Fruit fly (Drosophila melanogaster) whole organism, embryonic: ENCODE results near the gene CG9107.

ENCODE experiments used
- Abd-B ChIP-seq: fragments of 200-800 bp; sonication (Bioruptor generic); optimal IDR thresholded peaks from 2 replicates; lab custom pipeline; 2018; ENCODE audit warnings: missing biosample characterization, mild to moderate bottlenecking, missing genetic modification characterization, moderate library complexity
- Aef1 ChIP-seq: fragments of 200-800 bp; sonication (Bioruptor generic); IDR thresholded peaks from 3 replicates; pipeline ENCODE4 v1.3.6; 2022; ENCODE audit warnings: missing biosample characterization, missing genetic modification characterization
- Blimp-1 ChIP-seq: fragments of 200-800 bp; sonication (Bioruptor generic); optimal IDR thresholded peaks from 3 replicates; lab custom pipeline; 2018; ENCODE audit warnings: missing biosample characterization, missing genetic modification characterization, mild to moderate bottlenecking, moderate library complexity, missing genetic modification reagents
- CG10462 ChIP-seq: fragments of 200-800 bp; sonication (Bioruptor generic); optimal IDR thresholded peaks from 2 replicates; lab custom pipeline; 2016; ENCODE audit warnings: missing biosample characterization, missing genetic modification characterization
- CG10979 ChIP-seq: fragments of 200-800 bp; sonication (Bioruptor generic); optimal IDR thresholded peaks from 2 replicates; lab custom pipeline; 2018; ENCODE audit warnings: missing biosample characterization, mild to moderate bottlenecking, missing genetic modification characterization, moderate library complexity
- CG13296 ChIP-seq: fragments of 200-800 bp; sonication (Bioruptor generic); optimal IDR thresholded peaks from 3 replicates; lab custom pipeline; 2018; ENCODE audit warnings: missing biosample characterization, mild to moderate bottlenecking, missing genetic modification characterization
- CG13424 ChIP-seq: fragments of 200-800 bp; sonication (Bioruptor generic); optimal IDR thresholded peaks from 2 replicates; lab custom pipeline; 2019; ENCODE audit warnings: missing biosample characterization, mild to moderate bottlenecking, missing genetic modification characterization, moderate library complexity
- CG14050 ChIP-seq: fragments of 200-800 bp; sonication (Bioruptor generic); IDR thresholded peaks from 3 replicates; pipeline ENCODE4 v1.3.6; 2022; ENCODE audit warnings: missing biosample characterization, missing genetic modification characterization
- CG1647 ChIP-seq: fragments of 200-800 bp; sonication (Bioruptor generic); optimal IDR thresholded peaks from 3 replicates; lab custom pipeline; 2016; ENCODE audit warnings: missing biosample characterization, missing genetic modification characterization
- CG17186 ChIP-seq: fragments of 200-800 bp; sonication (Bioruptor generic); optimal IDR thresholded peaks from 3 replicates; lab custom pipeline; 2017; ENCODE audit warnings: missing biosample characterization, missing genetic modification reagents, missing genetic modification characterization
- CG17385 ChIP-seq: fragments of 200-800 bp; sonication (Bioruptor generic); optimal IDR thresholded peaks from 3 replicates; lab custom pipeline; 2018; ENCODE audit warnings: missing biosample characterization, mild to moderate bottlenecking, missing genetic modification characterization
- CG2678 ChIP-seq: fragments of 200-800 bp; sonication (Bioruptor generic); optimal IDR thresholded peaks from 3 replicates; lab custom pipeline; 2019; ENCODE audit warnings: missing biosample characterization, mild to moderate bottlenecking, missing genetic modification characterization, moderate library complexity
- CG2712 ChIP-seq: fragments of 200-800 bp; optimal IDR thresholded peaks from 3 replicates; lab custom pipeline; 2019; ENCODE audit warnings: missing biosample characterization, mild to moderate bottlenecking, missing genetic modification characterization, moderate library complexity
- CG3281 ChIP-seq: fragments of 200-800 bp; sonication (Bioruptor generic); optimal IDR thresholded peaks from 3 replicates; lab custom pipeline; 2017; ENCODE audit warnings: missing biosample characterization, mild to moderate bottlenecking, missing genetic modification characterization
- CG34376 ChIP-seq: fragments of 200-800 bp; sonication (Bioruptor generic); optimal IDR thresholded peaks from 2 replicates; lab custom pipeline; 2018; ENCODE audit warnings: missing biosample characterization, mild to moderate bottlenecking, missing genetic modification characterization
- CG34422 ChIP-seq: fragments of 200-800 bp; sonication (Bioruptor generic); IDR thresholded peaks from 3 replicates; pipeline ENCODE4 v1.3.6; 2022; ENCODE audit warnings: missing biosample characterization, missing genetic modification characterization
- CG8924 ChIP-seq: fragments of 200-800 bp; optimal IDR thresholded peaks from 3 replicates; lab custom pipeline; 2019; ENCODE audit warnings: missing biosample characterization, mild to moderate bottlenecking, missing genetic modification characterization, moderate library complexity
- CG8944 ChIP-seq: fragments of 200-800 bp; sonication (Bioruptor generic); optimal IDR thresholded peaks from 3 replicates; lab custom pipeline; 2016; ENCODE audit warnings: missing biosample characterization, missing genetic modification characterization
- CG9215 ChIP-seq: fragments of 200-800 bp; sonication (Bioruptor generic); IDR thresholded peaks from 2 replicates; pipeline ENCODE4 v1.3.6; 2022; ENCODE audit warnings: missing biosample characterization, missing genetic modification characterization
- D19A ChIP-seq: fragments of 200-800 bp; optimal IDR thresholded peaks from 3 replicates; lab custom pipeline; 2019; ENCODE audit warnings: missing biosample characterization, mild to moderate bottlenecking, missing genetic modification characterization, moderate library complexity
- Dbx ChIP-seq: fragments of 200-800 bp; sonication (Bioruptor generic); IDR thresholded peaks from 3 replicates; pipeline ENCODE4 v1.3.6; 2022; ENCODE audit warnings: missing biosample characterization, missing genetic modification characterization
- Dip2 ChIP-seq: fragments of 200-800 bp; sonication (Bioruptor generic); IDR thresholded peaks from 2 replicates; pipeline ENCODE4 v1.3.6; 2022; ENCODE audit warnings: missing biosample characterization, missing genetic modification characterization
- Hmx ChIP-seq: fragments of 200-800 bp; sonication (Bioruptor generic); optimal IDR thresholded peaks from 2 replicates; lab custom pipeline; 2016; ENCODE audit warnings: missing biosample characterization, missing genetic modification characterization
- Hr51 ChIP-seq, 2 experiments: fragments of 200-800 bp; sonication (Bioruptor generic); optimal IDR thresholded peaks; 2 replicates in 1 of 2; 3 replicates in 1 of 2; lab custom pipeline; 2016 to 2018; ENCODE audit warnings: missing biosample characterization in 2 of 2, missing genetic modification characterization in 2 of 2, mild to moderate bottlenecking in 1 of 2, moderate library complexity in 1 of 2
- Jarid2 ChIP-seq: fragments of 200-800 bp; sonication (Bioruptor generic); optimal IDR thresholded peaks from 3 replicates; lab custom pipeline; 2017; ENCODE audit warnings: mild to moderate bottlenecking, missing biosample characterization, missing genetic modification reagents, missing genetic modification characterization
- Sox100B ChIP-seq: fragments of 200-800 bp; sonication (Bioruptor generic); optimal IDR thresholded peaks from 3 replicates; lab custom pipeline; 2018; ENCODE audit warnings: missing biosample characterization, mild to moderate bottlenecking, missing genetic modification characterization
- YL-1 ChIP-seq: fragments of 200-800 bp; sonication (Bioruptor generic); optimal IDR thresholded peaks from 3 replicates; lab custom pipeline; 2017; ENCODE audit warnings: missing biosample characterization, mild to moderate bottlenecking, missing genetic modification characterization
- br ChIP-seq: fragments of >200 bp; optimal IDR thresholded peaks from 2 replicates; lab custom pipeline; 2017
- caup ChIP-seq: fragments of 200-800 bp; sonication (Bioruptor generic); optimal IDR thresholded peaks from 3 replicates; lab custom pipeline; 2017; ENCODE audit warnings: missing biosample characterization, mild to moderate bottlenecking, missing genetic modification characterization, moderate library complexity; ENCODE audit not compliant: severe bottlenecking
- cwo ChIP-seq: fragments of 200-800 bp; sonication (Bioruptor generic); optimal IDR thresholded peaks from 3 replicates; lab custom pipeline; 2017; ENCODE audit warnings: missing biosample characterization, missing genetic modification characterization, mild to moderate bottlenecking, moderate library complexity, missing genetic modification reagents
- da ChIP-seq: fragments of 200-800 bp; sonication (Bioruptor generic); optimal IDR thresholded peaks from 2 replicates; lab custom pipeline; 2016; ENCODE audit warnings: missing biosample characterization, missing genetic modification characterization
- danr ChIP-seq: fragments of 200-800 bp; sonication (Bioruptor generic); IDR thresholded peaks from 2 replicates; pipeline ENCODE4 v1.3.6; 2022; ENCODE audit warnings: missing biosample characterization, missing genetic modification characterization
- dm ChIP-seq: fragments of 200-800 bp; sonication (Bioruptor generic); optimal IDR thresholded peaks from 3 replicates; lab custom pipeline; 2016; ENCODE audit warnings: missing biosample characterization, missing genetic modification characterization
- dmrt99B ChIP-seq: fragments of 200-800 bp; sonication (Bioruptor generic); optimal IDR thresholded peaks from 2 replicates; lab custom pipeline; 2018; ENCODE audit warnings: missing biosample characterization, mild to moderate bottlenecking, missing genetic modification characterization, moderate library complexity
- ftz-f1 ChIP-seq: fragments of 200-800 bp; sonication (Bioruptor generic); optimal IDR thresholded peaks from 2 replicates; lab custom pipeline; 2016; ENCODE audit warnings: missing biosample characterization, missing genetic modification characterization
- grau ChIP-seq: fragments of 200-800 bp; optimal IDR thresholded peaks from 3 replicates; lab custom pipeline; 2019; ENCODE audit warnings: missing biosample characterization, mild to moderate bottlenecking, missing genetic modification characterization, moderate library complexity
- gro ChIP-seq: fragments of 200-800 bp; sonication (Bioruptor generic); optimal IDR thresholded peaks from 2 replicates; lab custom pipeline; 2016; ENCODE audit warnings: missing biosample characterization, missing genetic modification characterization
- luna ChIP-seq: fragments of 200-800 bp; sonication (Bioruptor generic); optimal IDR thresholded peaks from 2 replicates; lab custom pipeline; 2016; ENCODE audit warnings: missing biosample characterization, missing genetic modification characterization
- onecut ChIP-seq: fragments of 200-800 bp; sonication (Bioruptor generic); IDR thresholded peaks from 2 replicates; pipeline ENCODE4 v1.3.6; 2022; ENCODE audit warnings: missing biosample characterization, missing genetic modification characterization
- org-1 ChIP-seq: fragments of 200-800 bp; sonication (Bioruptor generic); optimal IDR thresholded peaks from 2 replicates; lab custom pipeline; 2017; ENCODE audit warnings: missing biosample characterization, missing genetic modification characterization
- pros ChIP-seq: fragments of 200-800 bp; sonication (Bioruptor generic); optimal IDR thresholded peaks from 3 replicates; lab custom pipeline; 2019; ENCODE audit warnings: missing biosample characterization, mild to moderate bottlenecking, missing genetic modification characterization, moderate library complexity
- pum ChIP-seq: fragments of 200-800 bp; sonication (Bioruptor generic); optimal IDR thresholded peaks from 2 replicates; lab custom pipeline; 2016; ENCODE audit warnings: missing biosample characterization, missing genetic modification characterization
- pzg ChIP-seq: fragments of 200-800 bp; sonication (Bioruptor generic); optimal IDR thresholded peaks from 3 replicates; lab custom pipeline; 2018; ENCODE audit warnings: missing biosample characterization, mild to moderate bottlenecking, missing genetic modification characterization, moderate library complexity
- run ChIP-seq: fragments of 200-800 bp; sonication (Bioruptor generic); optimal IDR thresholded peaks from 3 replicates; lab custom pipeline; 2018; ENCODE audit warnings: missing biosample characterization, mild to moderate bottlenecking, missing genetic modification characterization
- sens ChIP-seq: fragments of 200-800 bp; sonication (Bioruptor generic); peaks from one replicate; lab custom pipeline; 2016; ENCODE audit warnings: missing biosample characterization, missing genetic modification characterization
- sens-2 ChIP-seq: fragments of 200-800 bp; sonication (Bioruptor generic); IDR thresholded peaks from 2 replicates; pipeline ENCODE4 v1.3.6; 2022; ENCODE audit warnings: missing biosample characterization, missing genetic modification characterization
- tio ChIP-seq: fragments of 200-800 bp; sonication (Bioruptor generic); optimal IDR thresholded peaks from 2 replicates; lab custom pipeline; 2017; ENCODE audit warnings: missing biosample characterization, missing genetic modification characterization, inconsistent platforms
- vnd ChIP-seq: fragments of 200-800 bp; sonication (Bioruptor generic); IDR thresholded peaks from 3 replicates; pipeline ENCODE4 v1.3.6; 2022; ENCODE audit warnings: missing biosample characterization, missing genetic modification characterization; ENCODE audit not compliant: partially characterized antibody
- vvl ChIP-seq: fragments of 200-800 bp; sonication (Bioruptor generic); IDR thresholded peaks from 2 replicates; pipeline ENCODE4 v1.3.6; 2022; ENCODE audit warnings: missing biosample characterization, missing genetic modification characterization
- wor ChIP-seq: fragments of 200-800 bp; sonication (Bioruptor generic); IDR thresholded peaks from 2 replicates; pipeline ENCODE4 v1.3.6; 2022; ENCODE audit warnings: missing biosample characterization, missing genetic modification characterization

The CG9107 gene

dm6 chr2L:6062382-6063082, 38.2 kb upstream of the CG9107 start, which contains the start of the genes ND-51 and CG13994 (continued):
- peak; percentile 94 for TF ChIP-seq Abd-B
- peak; percentile 89 for TF ChIP-seq vvl
- TF ChIP-seq vnd (GFP tag; lab: Robert Waterston, UW): no peak
- TF ChIP-seq YL-1: peak; percentile 91
- TF ChIP-seq CG14050: peak; percentile 64
- peak; percentile 78 for TF ChIP-seq CG8924
- TF ChIP-seq pros: no peak
- peak; percentile 70 for TF ChIP-seq CG8944 (GFP tag; lab: Kevin White, UChicago)
- TF ChIP-seq CG1647 (GFP tag; lab: Kevin White, UChicago): peak; percentile 83
- TF ChIP-seq CG17385 (GFP tag; lab: Kevin White, UChicago): peak; percentile 60
- TF ChIP-seq pzg (GFP tag; lab: Kevin White, UChicago): peak; percentile 81
- peak; percentile 80 for TF ChIP-seq CG13296 (GFP tag; lab: Kevin White, UChicago)
- no peak for TF ChIP-seq Dip2 (GFP tag; lab: Robert Waterston, UW)
- TF ChIP-seq run: peak; percentile 58
- no peak for TF ChIP-seq Jarid2 (GFP tag; lab: Kevin White, UChicago)
- peak; percentile 76 for TF ChIP-seq CG17186
- no peak for TF ChIP-seq Sox100B (GFP tag; lab: Kevin White, UChicago)
- peak; percentile 70 for TF ChIP-seq cwo (GFP tag; lab: Kevin White, UChicago)
- no peak for TF ChIP-seq dmrt99B
- TF ChIP-seq da: peak; percentile 76
- peak; percentile 87 for TF ChIP-seq Dbx (GFP tag; lab: Robert Waterston, UW)
- TF ChIP-seq CG10979 (tag; lab: Kevin White, UChicago): peak; percentile 76
- peak; percentile 90 for TF ChIP-seq pum (GFP tag; lab: Kevin White, UChicago)
- peak; percentile 80 for TF ChIP-seq CG3281 (GFP tag; lab: Kevin White, UChicago)
- peak; percentile 85 for TF ChIP-seq caup
- peak; percentile 89 for TF ChIP-seq CG2712 (tag; lab: Kevin White, UChicago)
- TF ChIP-seq CG13424 (tag; lab: Kevin White, UChicago): peak; percentile 82
- no peak for TF ChIP-seq danr (GFP tag; lab: Robert Waterston, UW)
- peak; percentile 86 for TF ChIP-seq CG34422 (GFP tag; lab: Robert Waterston, UW)
- TF ChIP-seq CG2678 (tag; lab: Kevin White, UChicago): peak; percentile 83
- no peak for TF ChIP-seq tio
- peak; percentile 35 for TF ChIP-seq ftz-f1 (GFP tag; lab: Kevin White, UChicago)
- peak; percentile 84 for TF ChIP-seq grau
- peak; percentile 62 for TF ChIP-seq Hmx (GFP tag; lab: Kevin White, UChicago)
- peak; percentile 41; the same call in 1 of the 2 replicates for TF ChIP-seq onecut (GFP tag; lab: Robert Waterston, UW)
- peak; percentile 71 for TF ChIP-seq luna (GFP tag; lab: Kevin White, UChicago)
- peak; percentile 75 for TF ChIP-seq CG9215 (GFP tag; lab: Robert Waterston, UW)
- peak; percentile 70 for TF ChIP-seq dm (GFP tag; lab: Kevin White, UChicago)
- peak; percentile 99 for TF ChIP-seq sens (GFP tag; lab: Kevin White, UChicago)
- no peak for TF ChIP-seq org-1 (GFP tag; lab: Kevin White, UChicago)
- TF ChIP-seq Aef1 (GFP tag; lab: Robert Waterston, UW): peak; percentile 75
- peak; percentile 29; the same call in 1 of the 2 replicates for TF ChIP-seq wor
- TF ChIP-seq sens-2 (GFP tag; lab: Robert Waterston, UW): peak; percentile 65
- TF ChIP-seq Hr51 (GFP tag; optimal IDR thresholded peaks at IDR 0.05; lab: Kevin White, UChicago): peak; percentile 85
- TF ChIP-seq CG10462 (GFP tag; lab: Kevin White, UChicago): peak; percentile 28
- peak; percentile 74 for TF ChIP-seq Blimp-1 (GFP tag; lab: Kevin White, UChicago)
- no peak for TF ChIP-seq br (lab: Kevin White, UChicago)
- peak; percentile 94 for TF ChIP-seq D19A (tag; lab: Kevin White, UChicago)
- TF ChIP-seq CG34376 (GFP tag; lab: Kevin White, UChicago): peak; percentile 66
- TF ChIP-seq gro (GFP tag; lab: Kevin White, UChicago): peak; percentile 87
